Worm (Caenorhabditis elegans) whole organism, early embryonic: ENCODE data around the gene his-35.

Source experiments
- B0310.2 ChIP-seq: sonication (generic microtip); optimal IDR thresholded peaks from 2 replicates; lab custom pipeline; 2016; ENCODE audit warnings: mild to moderate bottlenecking, missing genetic modification characterization, missing compliant biosample characterization
- F13C5.2 ChIP-seq: sonication (generic microtip); optimal IDR thresholded peaks from 2 replicates; lab custom pipeline; 2017; ENCODE audit warnings: mild to moderate bottlenecking, missing genetic modification characterization, inconsistent platforms, missing compliant biosample characterization
- aly-1 ChIP-seq: sonication (generic microtip); optimal IDR thresholded peaks from 2 replicates; lab custom pipeline; 2016; ENCODE audit warnings: missing genetic modification characterization, missing compliant biosample characterization
- ama-1 ChIP-seq: fragments of 150-350 bp; optimal IDR thresholded peaks from 2 replicates; lab custom pipeline; 2014
- ceh-13 ChIP-seq: fragments of 200-800 bp; sonication (Bioruptor generic); optimal IDR thresholded peaks from 2 replicates; lab custom pipeline; 2018; ENCODE audit warnings: mild to moderate bottlenecking, missing genetic modification characterization, missing compliant biosample characterization
- ceh-36 ChIP-seq: sonication (generic microtip); optimal IDR thresholded peaks from 2 replicates; lab custom pipeline; 2016; ENCODE audit warnings: missing genetic modification characterization, inconsistent platforms, missing compliant biosample characterization
- ets-7 ChIP-seq: sonication (generic microtip); optimal IDR thresholded peaks from 2 replicates; lab custom pipeline; 2016; ENCODE audit warnings: missing genotype, missing genetic modification characterization, missing compliant biosample characterization
- flt-1 ChIP-seq: fragments of 200-800 bp; sonication (Bioruptor generic); IDR thresholded peaks from 2 replicates; pipeline ENCODE4 v1.3.6; 2022; ENCODE audit warnings: missing genetic modification characterization, missing compliant biosample characterization
- hmbx-1 ChIP-seq: sonication (generic microtip); optimal IDR thresholded peaks from 2 replicates; lab custom pipeline; 2016; ENCODE audit warnings: mild to moderate bottlenecking, missing genetic modification characterization, missing compliant biosample characterization
- hmg-4 ChIP-seq: fragments of 200-800 bp; sonication (Bioruptor generic); optimal IDR thresholded peaks from 2 replicates; lab custom pipeline; 2018; ENCODE audit warnings: mild to moderate bottlenecking, missing genetic modification characterization, missing compliant biosample characterization
- hnd-1 ChIP-seq: sonication (generic microtip); optimal IDR thresholded peaks from 2 replicates; lab custom pipeline; 2016; ENCODE audit warnings: missing genetic modification characterization, missing compliant biosample characterization
- pes-1 ChIP-seq: fragments of 200-800 bp; sonication (Bioruptor generic); IDR thresholded peaks from 2 replicates; pipeline ENCODE4 v1.3.6; 2022; ENCODE audit warnings: missing genetic modification reagents, missing genetic modification characterization, missing compliant biosample characterization
- scrt-1 ChIP-seq: fragments of 200-800 bp; sonication (Bioruptor generic); IDR thresholded peaks from 2 replicates; pipeline ENCODE4 v1.3.6; 2022; ENCODE audit warnings: missing genetic modification characterization, missing compliant biosample characterization
- sea-1 ChIP-seq: fragments of 200-800 bp; sonication (Bioruptor generic); conservative IDR thresholded peaks from 2 replicates; pipeline ENCODE4 v1.3.6; 2022; ENCODE audit warnings: missing genetic modification characterization, missing compliant biosample characterization
- tbx-11 ChIP-seq: fragments of 200-800 bp; sonication (Bioruptor generic); IDR thresholded peaks from 2 replicates; pipeline ENCODE4 v1.3.6; 2022; ENCODE audit warnings: missing genetic modification characterization, missing compliant biosample characterization
- tbx-37 ChIP-seq: fragments of 200-800 bp; sonication (Bioruptor generic); conservative IDR thresholded peaks from 2 replicates; pipeline ENCODE4 v1.3.6; 2022; ENCODE audit warnings: missing genetic modification reagents, missing genetic modification characterization, missing compliant biosample characterization
- tra-4 ChIP-seq: sonication (generic microtip); optimal IDR thresholded peaks from 2 replicates; lab custom pipeline; 2017; ENCODE audit warnings: missing genetic modification characterization, missing compliant biosample characterization

Gene his-35

ce11 chrV:9516280-9516679, 28.8 kb downstream of the his-35 start:
- no peak for TF ChIP-seq ets-7 (tag; lab: Kevin White, UChicago)
- TF ChIP-seq ceh-13 (GFP tag; lab: Kevin White, UChicago): no peak
- no peak for TF ChIP-seq tbx-37 (GFP tag; lab: Robert Waterston, UW)
- no peak for TF ChIP-seq flt-1 (GFP tag; lab: Robert Waterston, UW)
- no peak for TF ChIP-seq tbx-11
- no peak for TF ChIP-seq F13C5.2 (tag; lab: Kevin White, UChicago)
- TF ChIP-seq hmbx-1 (tag; lab: Kevin White, UChicago): no peak
- no peak for TF ChIP-seq hnd-1 (tag; lab: Kevin White, UChicago)
- no peak for TF ChIP-seq tra-4 (tag; lab: Kevin White, UChicago)
- no peak for TF ChIP-seq aly-1 (tag; lab: Kevin White, UChicago)
- no peak for TF ChIP-seq scrt-1 (GFP tag; lab: Robert Waterston, UW)

ce11 chrV:9513590-9513989, 31.5 kb downstream of the his-35 start, which contains the start of gene eif-2Bdelta:
eif-2Bdelta (plus strand) TSS chrV:9513824.
- TF ChIP-seq hmg-4 (GFP tag; lab: Kevin White, UChicago) (no peak), F13C5.2 (tag; lab: Kevin White, UChicago) (no peak), flt-1 (GFP tag; lab: Robert Waterston, UW) (no peak), ceh-36 (tag; lab: Kevin White, UChicago) (no peak), ets-7 (tag; lab: Kevin White, UChicago) (no peak), sea-1 (no peak), tbx-37 (GFP tag; lab: Robert Waterston, UW) (no peak), hnd-1 (tag; lab: Kevin White, UChicago) (no peak), hmbx-1 (tag; lab: Kevin White, UChicago) (no peak), ama-1 (lab: Kevin White, UChicago) (no peak), ceh-13 (GFP tag; lab: Kevin White, UChicago) (no peak), tbx-11 (no peak), B0310.2 (tag; lab: Kevin White, UChicago) (no peak), tra-4 (tag; lab: Kevin White, UChicago) (no peak), pes-1 (GFP tag; lab: Robert Waterston, UW) (no peak), aly-1 (tag; lab: Kevin White, UChicago) (no peak), scrt-1 (GFP tag; lab: Robert Waterston, UW) (no peak)

- TF ChIP-seq hmbx-1 (tag; lab: Kevin White, UChicago) (no peak), F13C5.2 (tag; lab: Kevin White, UChicago) (no peak), tra-4 (tag; lab: Kevin White, UChicago) (no peak), ceh-36 (tag; lab: Kevin White, UChicago) (no peak), hnd-1 (tag; lab: Kevin White, UChicago) (no peak), pes-1 (GFP tag; lab: Robert Waterston, UW) (no peak), ceh-13 (GFP tag; lab: Kevin White, UChicago) (no peak), hmg-4 (GFP tag; lab: Kevin White, UChicago) (no peak), tbx-11 (no peak), scrt-1 (GFP tag; lab: Robert Waterston, UW) (no peak), aly-1 (tag; lab: Kevin White, UChicago) (no peak), flt-1 (GFP tag; lab: Robert Waterston, UW) (no peak), ama-1 (lab: Kevin White, UChicago) (no peak)
Observed at ce11 chrV:9509597-9509996, 35.5 kb downstream of the his-35 start.

DNA sequence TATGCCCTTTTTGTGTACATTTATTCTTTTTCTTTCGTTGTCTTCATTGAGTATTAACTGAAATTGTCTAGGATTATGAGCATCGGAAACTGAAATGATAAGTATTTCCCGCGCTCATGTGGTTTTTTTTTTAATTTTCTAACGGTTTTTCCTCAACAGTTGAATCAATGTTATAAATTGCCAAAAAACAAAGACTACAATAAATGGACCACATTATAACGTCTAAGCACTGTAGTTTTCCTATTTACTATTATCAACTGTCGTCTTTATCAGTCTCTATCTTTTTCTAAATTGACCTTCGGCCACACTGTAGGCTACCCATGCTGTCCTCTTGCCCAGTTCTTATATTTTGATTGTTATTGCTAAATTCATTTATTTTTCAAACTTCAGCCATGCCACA, 37.3 kb downstream of the his-35 start, which contains the start of gene acs-14:
TSS of gene acs-14 (plus strand) at position 391 of the 400 bp plus-strand sequence.
- TF ChIP-seq sea-1: no peak
- TF ChIP-seq flt-1 (GFP tag; lab: Robert Waterston, UW): no peak
- TF ChIP-seq hmbx-1 (tag; lab: Kevin White, UChicago): no peak
- TF ChIP-seq ceh-36 (tag; lab: Kevin White, UChicago): no peak
- no peak for TF ChIP-seq tbx-37 (GFP tag; lab: Robert Waterston, UW)
- no peak for TF ChIP-seq tra-4 (tag; lab: Kevin White, UChicago)
- no peak for TF ChIP-seq B0310.2 (tag; lab: Kevin White, UChicago)
- TF ChIP-seq hnd-1 (tag; lab: Kevin White, UChicago): no peak
- no peak for TF ChIP-seq scrt-1 (GFP tag; lab: Robert Waterston, UW)
- no peak for TF ChIP-seq pes-1 (GFP tag; lab: Robert Waterston, UW)
- TF ChIP-seq aly-1 (tag; lab: Kevin White, UChicago): no peak
- no peak for TF ChIP-seq ama-1 (lab: Kevin White, UChicago)
- TF ChIP-seq F13C5.2 (tag; lab: Kevin White, UChicago): no peak
- no peak for TF ChIP-seq ceh-13 (GFP tag; lab: Kevin White, UChicago)

- no peak for TF ChIP-seq tbx-37 (GFP tag; lab: Robert Waterston, UW)
- TF ChIP-seq hmbx-1 (tag; lab: Kevin White, UChicago): no peak
- no peak for TF ChIP-seq F13C5.2 (tag; lab: Kevin White, UChicago)
- TF ChIP-seq tra-4 (tag; lab: Kevin White, UChicago): no peak
- TF ChIP-seq ceh-13 (GFP tag; lab: Kevin White, UChicago): no peak
- no peak for TF ChIP-seq tbx-11
- TF ChIP-seq aly-1 (tag; lab: Kevin White, UChicago): no peak
- no peak for TF ChIP-seq hnd-1 (tag; lab: Kevin White, UChicago)
- TF ChIP-seq ceh-36 (tag; lab: Kevin White, UChicago): no peak
- TF ChIP-seq B0310.2 (tag; lab: Kevin White, UChicago): no peak
- no peak for TF ChIP-seq flt-1 (GFP tag; lab: Robert Waterston, UW)
- TF ChIP-seq pes-1 (GFP tag; lab: Robert Waterston, UW): no peak
- no peak for TF ChIP-seq ama-1 (lab: Kevin White, UChicago)
Observed at ce11 chrV:9506931-9507330, 38.2 kb downstream of the his-35 start.

DNA sequence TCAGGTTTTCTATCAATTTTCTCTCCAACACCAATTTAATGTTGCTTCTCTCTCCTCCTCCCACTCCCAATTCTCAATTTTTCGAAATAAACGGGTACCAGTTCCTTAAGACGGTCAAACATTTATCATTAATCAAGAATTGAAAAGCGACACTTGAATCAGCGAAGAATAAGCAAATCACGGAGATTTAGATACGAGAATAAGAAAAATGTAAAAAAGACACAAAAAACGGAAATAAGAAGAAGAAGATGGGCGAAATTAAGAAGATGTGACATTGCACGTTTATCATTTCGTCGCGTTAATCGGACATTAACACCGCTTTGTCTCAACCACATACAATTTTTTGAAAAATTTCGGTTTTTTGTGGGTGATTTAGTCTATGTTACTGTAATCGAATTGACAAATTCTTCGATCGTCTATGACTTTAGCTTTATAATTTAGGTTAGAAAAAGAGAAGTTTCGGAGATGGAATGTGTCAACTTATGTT, 40.6 kb downstream of the his-35 start, which contains the start of gene haao-1:
TSS of gene haao-1 (plus strand) at position 437 of the 487 bp plus-strand sequence.
- TF ChIP-seq sea-1 (no peak), flt-1 (GFP tag; lab: Robert Waterston, UW) (no peak), hmg-4 (GFP tag; lab: Kevin White, UChicago) (no peak)
